Worm (Caenorhabditis elegans) whole organism, L4 larva: ENCODE results near the gene ral-1.
A peak's percentile ranks its signal among the peaks of the same experiment; 100 is the strongest.
"Not testable (repeated sequence)": the region's sequence is repeated elsewhere in the genome, so short reads cannot be mapped to it uniquely, and the experiment has no call there.

Source experiments
- F26F4.8 ChIP-seq: fragments of 200-800 bp; sonication (Bioruptor generic); conservative IDR thresholded peaks from 2 replicates; pipeline ENCODE4 v1.3.6; 2022; ENCODE audit warnings: missing genetic modification characterization, missing compliant biosample characterization
- Y75B8A.6 ChIP-seq: fragments of 200-800 bp; sonication (Bioruptor generic); IDR thresholded peaks from 2 replicates; pipeline ENCODE4 v1.3.6; 2022; ENCODE audit warnings: missing genetic modification reagents, missing genetic modification characterization, missing compliant biosample characterization
- ceh-28 ChIP-seq: fragments of 150-350 bp; optimal IDR thresholded peaks from 2 replicates; lab custom pipeline; 2014; ENCODE audit warnings: missing biosample characterization, missing genetic modification reagents, missing genetic modification characterization
- hlh-30 ChIP-seq: sonication (generic microtip); optimal IDR thresholded peaks from 2 replicates; lab custom pipeline; 2017; ENCODE audit warnings: antibody characterized with exemption, mild to moderate bottlenecking, missing genetic modification characterization, missing compliant biosample characterization; ENCODE audit not compliant: insufficient read depth
- mdt-29 ChIP-seq: fragments of 200-800 bp; sonication (Bioruptor generic); IDR thresholded peaks from 2 replicates; pipeline ENCODE4 v1.3.6; 2022; ENCODE audit warnings: missing genetic modification reagents, missing genetic modification characterization, missing compliant biosample characterization
- mes-2 ChIP-seq: sonication (generic microtip); optimal IDR thresholded peaks from 2 replicates; lab custom pipeline; 2016; ENCODE audit warnings: missing genotype, mild to moderate bottlenecking, missing genetic modification characterization, missing compliant biosample characterization; ENCODE audit not compliant: poor library complexity, severe bottlenecking
- nhr-10 ChIP-seq: fragments of 150-350 bp; optimal IDR thresholded peaks from 2 replicates; lab custom pipeline; 2014; ENCODE audit warnings: missing biosample characterization, missing genetic modification characterization
- pha-4 ChIP-seq, 2 experiments: fragments of 150-350 bp in 1 of 2; fragments of 200-800 bp in 1 of 2; sonication (Bioruptor generic) in 1 of 2; IDR thresholded peaks in 1 of 2; optimal IDR thresholded peaks in 1 of 2; 2 replicates each; pipeline versions ENCODE4 v1.3.6 to Lab custom; 2014 to 2022; ENCODE audit warnings: missing genetic modification characterization in 2 of 2, missing genetic modification reagents in 2 of 2, missing biosample characterization in 1 of 2, missing compliant biosample characterization in 1 of 2
- pqm-1 ChIP-seq: sonication (generic microtip); optimal IDR thresholded peaks from 2 replicates; lab custom pipeline; 2017; ENCODE audit warnings: missing biosample characterization, missing genetic modification characterization
- zag-1 ChIP-seq: fragments of 150-350 bp; optimal IDR thresholded peaks from 2 replicates; lab custom pipeline; 2014; ENCODE audit warnings: missing biosample characterization, missing genetic modification characterization

The ral-1 gene

ce11 chrIII:3360067-3360466, 49.0 kb downstream of the ral-1 start:
- no peak for TF ChIP-seq mdt-29 (GFP tag; lab: Robert Waterston, UW)
- no peak for TF ChIP-seq Y75B8A.6 (GFP tag; lab: Robert Waterston, UW)
- no peak for TF ChIP-seq zag-1 (tag; lab: Kevin White, UChicago)
- TF ChIP-seq ceh-28 (tag; lab: Kevin White, UChicago): no peak
- no peak for TF ChIP-seq pha-4 (GFP tag; IDR thresholded peaks at IDR 0.05; lab: Robert Waterston, UW)
- TF ChIP-seq pha-4 (tag; optimal IDR thresholded peaks at IDR 0.05; lab: Kevin White, UChicago): no peak
- no peak for TF ChIP-seq mes-2 (tag; lab: Kevin White, UChicago)
- no peak for TF ChIP-seq nhr-10 (tag; lab: Kevin White, UChicago)
- no peak for TF ChIP-seq pqm-1 (tag; lab: Kevin White, UChicago)
- no peak for TF ChIP-seq hlh-30 (tag; lab: Kevin White, UChicago)

DNA sequence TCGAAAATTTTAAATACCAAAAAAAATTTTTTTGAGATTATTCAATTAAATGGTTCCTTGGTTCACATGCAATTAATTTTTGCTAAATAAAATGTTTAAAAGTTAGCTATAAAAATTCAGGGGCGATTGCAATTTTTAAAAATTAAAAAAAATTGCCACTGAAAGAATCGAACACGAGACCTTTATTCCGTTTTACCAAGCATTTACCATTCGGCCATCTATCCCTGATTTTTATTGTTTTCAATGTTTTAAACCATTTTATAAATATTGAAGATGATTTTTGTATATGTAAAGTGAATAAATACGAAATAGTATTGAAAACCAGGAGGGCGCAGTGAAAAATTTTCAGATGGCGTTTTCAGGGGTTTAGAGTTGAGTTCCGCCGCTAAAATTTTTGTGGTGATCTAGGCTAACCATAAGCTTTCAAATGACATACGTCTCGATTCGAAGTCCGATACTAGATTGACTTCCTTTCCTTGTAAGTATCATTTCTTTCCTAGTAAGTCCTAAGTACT, 51.2 kb downstream of the ral-1 start:
- TF ChIP-seq F26F4.8 (0 out of 2 replicates have a peak, but pooled peaks have one; percentile 22), pha-4 (GFP tag; IDR thresholded peaks at IDR 0.05; lab: Robert Waterston, UW) (peak; percentile 42; the same call in 1 of the 2 replicates)
- TF ChIP-seq pha-4 (tag; optimal IDR thresholded peaks at IDR 0.05; lab: Kevin White, UChicago): not testable (repeated sequence)
